Worm (Caenorhabditis elegans) whole organism, L4/young adult: ENCODE measurements around the gene F58H1.8.

Experiments used
- W03F9.2 ChIP-seq: fragments of 150-350 bp; optimal IDR thresholded peaks from 2 replicates; lab custom pipeline; 2014; ENCODE audit warnings: missing biosample characterization, missing genetic modification characterization
- dao-5 ChIP-seq: sonication (generic microtip); optimal IDR thresholded peaks from 2 replicates; lab custom pipeline; 2016; ENCODE audit warnings: missing genotype, missing genetic modification characterization, moderate library complexity, missing compliant biosample characterization
- him-1 ChIP-seq: sonication (generic microtip); optimal IDR thresholded peaks from 2 replicates; lab custom pipeline; 2016; ENCODE audit warnings: missing genotype, missing genetic modification reagents, missing genetic modification characterization, missing compliant biosample characterization

ce11 chrV:11893975-11894374 is 41.0 kb upstream of the F58H1.8 start, which contains the start of gene K12G11.6:
- no peak for TF ChIP-seq W03F9.2 (tag; lab: Kevin White, UChicago)
- no peak for TF ChIP-seq dao-5 (tag; lab: Kevin White, UChicago)
- TF ChIP-seq him-1 (tag; lab: Kevin White, UChicago): no peak
